Worm (Caenorhabditis elegans) whole organism, young adult: ENCODE data around the gene stdh-4.

Experiments
- ekl-4 ChIP-seq: fragments of 200-800 bp; sonication (Bioruptor generic); IDR thresholded peaks from 2 replicates; pipeline ENCODE4 v1.3.6; 2022; ENCODE audit warnings: missing genetic modification reagents, missing genetic modification characterization, missing compliant biosample characterization
- gei-17 ChIP-seq: fragments of 200-800 bp; sonication (Bioruptor generic); optimal IDR thresholded peaks from 2 replicates; lab custom pipeline; 2018; ENCODE audit warnings: mild to moderate bottlenecking, missing genetic modification characterization, missing compliant biosample characterization
- nhr-120 ChIP-seq: fragments of 200-800 bp; sonication (Bioruptor generic); IDR thresholded peaks from 2 replicates; pipeline ENCODE4 v1.3.6; 2022; ENCODE audit warnings: missing genetic modification characterization, missing compliant biosample characterization
- nhr-90 ChIP-seq: sonication (generic microtip); optimal IDR thresholded peaks from 2 replicates; lab custom pipeline; 2016; ENCODE audit warnings: missing genotype, mild to moderate bottlenecking, missing genetic modification characterization, missing compliant biosample characterization

ce11 chrV:8594105-8594964 lies 45.2 kb downstream of the stdh-4 start, which contains the start of gene tag-196:
- TF ChIP-seq nhr-90 (tag; lab: Kevin White, UChicago): no peak
- TF ChIP-seq nhr-120 (GFP tag; lab: Robert Waterston, UW): no peak
- no peak for TF ChIP-seq ekl-4 (GFP tag; lab: Robert Waterston, UW)
- no peak for TF ChIP-seq gei-17 (GFP tag; lab: Kevin White, UChicago)
